Fruit fly (Drosophila melanogaster): ENCODE measurements around the gene aop.
A peak's percentile ranks its signal among the peaks of the same experiment; 100 is the strongest.

Gene aop

dm6 chr2L:2177969-2178809, at the start of gene aop (continued):
- TF ChIP-seq CG15336 (GFP tag; IDR thresholded peaks at IDR 0.05) (peak; percentile 48), svp (GFP tag) (peak; percentile 85), cyc (GFP tag; optimal IDR thresholded peaks at IDR 0.05) (no peak)

dm6 chr2L:2227316-2227715, 48.8 kb upstream of the aop start:
- TF ChIP-seq CG8632 (GFP tag; optimal IDR thresholded peaks at IDR 0.05): peak; percentile 80
- peak; percentile 87 for TF ChIP-seq esn (GFP tag; optimal IDR thresholded peaks at IDR 0.05)
- peak; percentile 65 for TF ChIP-seq Sox15 (GFP tag; optimal IDR thresholded peaks at IDR 0.05)
- peak; percentile 56 for TF ChIP-seq fd85E (GFP tag; optimal IDR thresholded peaks at IDR 0.05)
- TF ChIP-seq Sox102F (GFP tag; optimal IDR thresholded peaks at IDR 0.05): peak; percentile 83
- peak; percentile 76 for TF ChIP-seq Eip75B (GFP tag; optimal IDR thresholded peaks at IDR 0.05)
- peak; percentile 87 for TF ChIP-seq Hr4 (GFP tag; optimal IDR thresholded peaks at IDR 0.05)
- peak; percentile 66 for TF ChIP-seq CG3032 (tag; optimal IDR thresholded peaks at IDR 0.05)
- peak; percentile 30 for TF ChIP-seq Blimp-1 (GFP tag; optimal IDR thresholded peaks at IDR 0.05)
- peak; percentile 88 for TF ChIP-seq Eip78C (GFP tag)
- TF ChIP-seq CG6854 (GFP tag; optimal IDR thresholded peaks at IDR 0.05): peak; percentile 30
- peak; percentile 81 for TF ChIP-seq CG8119 (GFP tag; IDR thresholded peaks at IDR 0.05)
- peak; percentile 80 for TF ChIP-seq CG34406 (GFP tag; optimal IDR thresholded peaks at IDR 0.05)
- TF ChIP-seq CG8319 (GFP tag; optimal IDR thresholded peaks at IDR 0.05): no peak
- peak; percentile 86 for TF ChIP-seq pdm3 (GFP tag; optimal IDR thresholded peaks at IDR 0.05)
- peak; percentile 81 for TF ChIP-seq CG6792 (GFP tag; optimal IDR thresholded peaks at IDR 0.05)
- peak; percentile 70 for TF ChIP-seq CG11294 (GFP tag; IDR thresholded peaks at IDR 0.05)
- TF ChIP-seq vri (GFP tag; optimal IDR thresholded peaks at IDR 0.05): peak; percentile 65
- TF ChIP-seq CG4318 (GFP tag; optimal IDR thresholded peaks at IDR 0.05): no peak
- TF ChIP-seq CG11762 (GFP tag; optimal IDR thresholded peaks at IDR 0.05; ENCODE audit: insufficient read depth): peak; percentile 62
- TF ChIP-seq CG32006 (GFP tag; optimal IDR thresholded peaks at IDR 0.05): peak; percentile 80
- peak; percentile 77 for TF ChIP-seq Hr39 (GFP tag; optimal IDR thresholded peaks at IDR 0.05)
- TF ChIP-seq topi (GFP tag; optimal IDR thresholded peaks at IDR 0.05): peak; percentile 76
- peak; percentile 87 for TF ChIP-seq CG6163 (GFP tag; IDR thresholded peaks at IDR 0.05)
- TF ChIP-seq CG1621 (tag; optimal IDR thresholded peaks at IDR 0.05): peak; percentile 63
- TF ChIP-seq Ets96B (tag; optimal IDR thresholded peaks at IDR 0.05): peak; percentile 67
- no peak for TF ChIP-seq CG9139 (GFP tag; optimal IDR thresholded peaks at IDR 0.05)
- TF ChIP-seq Eip93F (GFP tag; optimal IDR thresholded peaks at IDR 0.05): no peak
- TF ChIP-seq Smox (GFP tag; optimal IDR thresholded peaks at IDR 0.05): peak; percentile 76
- TF ChIP-seq ss (GFP tag; optimal IDR thresholded peaks at IDR 0.05): peak; percentile 29 to 33
- peak; percentile 47 for TF ChIP-seq CG11902 (GFP tag; optimal IDR thresholded peaks at IDR 0.05)
- TF ChIP-seq Met (GFP tag; optimal IDR thresholded peaks at IDR 0.05): peak; percentile 81
- TF ChIP-seq salr (GFP tag; optimal IDR thresholded peaks at IDR 0.05): peak in 1 of 2 experiments; percentile 50
- peak; percentile 71 for TF ChIP-seq CG10669 (GFP tag; optimal IDR thresholded peaks at IDR 0.05)
- TF ChIP-seq CG3919 (GFP tag; optimal IDR thresholded peaks at IDR 0.05): peak; percentile 86
- TF ChIP-seq dac (GFP tag; optimal IDR thresholded peaks at IDR 0.05): peak; percentile 68
- peak; percentile 85 for TF ChIP-seq OdsH (GFP tag; optimal IDR thresholded peaks at IDR 0.05)
- peak; percentile 78 for TF ChIP-seq acj6 (GFP tag; optimal IDR thresholded peaks at IDR 0.05)
- TF ChIP-seq lz (GFP tag; optimal IDR thresholded peaks at IDR 0.05): peak; percentile 70
- peak; percentile 85 for TF ChIP-seq Sox14 (GFP tag; optimal IDR thresholded peaks at IDR 0.05)
- peak; percentile 88 for TF ChIP-seq net (GFP tag; optimal IDR thresholded peaks at IDR 0.05)
- peak; percentile 69 for TF ChIP-seq cyc (GFP tag; optimal IDR thresholded peaks at IDR 0.05)
- no peak for TF ChIP-seq fkh (GFP tag; optimal IDR thresholded peaks at IDR 0.05)
- TF ChIP-seq CG6276 (GFP tag; optimal IDR thresholded peaks at IDR 0.05): peak; percentile 72
- peak; percentile 53 for TF ChIP-seq CG16779 (tag; optimal IDR thresholded peaks at IDR 0.05)
- peak; percentile 89 for TF ChIP-seq eg (GFP tag; IDR thresholded peaks at IDR 0.05)
- peak; percentile 83 for TF ChIP-seq CG31627 (GFP tag; optimal IDR thresholded peaks at IDR 0.05)
